Worm (Caenorhabditis elegans): ENCODE results near the gene aat-1.

Gene aat-1

ce11 chrIV:9632966-9633494 lies 31.5 kb upstream of the aat-1 start (continued):
- no peak for TF ChIP-seq mes-2 (tag; optimal IDR thresholded peaks at IDR 0.05; ENCODE audit: poor library complexity, severe bottlenecking)
- no peak for TF ChIP-seq aly-2 (tag; optimal IDR thresholded peaks at IDR 0.05)
- no peak for TF ChIP-seq ztf-11 (tag; optimal IDR thresholded peaks at IDR 0.05)
- no peak for TF ChIP-seq gei-8 (GFP tag; optimal IDR thresholded peaks at IDR 0.05)
- TF ChIP-seq ceh-82 (tag; optimal IDR thresholded peaks at IDR 0.05) = no peak
- no peak for TF ChIP-seq lin-1 (GFP tag; IDR thresholded peaks at IDR 0.05)
- TF ChIP-seq mdt-29 (GFP tag; IDR thresholded peaks at IDR 0.05) = no peak
- no peak for TF ChIP-seq nhr-41 (GFP tag; IDR thresholded peaks at IDR 0.05)
- TF ChIP-seq T26A8.4 (GFP tag; IDR thresholded peaks at IDR 0.05) = no peak
- no peak for TF ChIP-seq zfp-3 (GFP tag; conservative IDR thresholded peaks at IDR 0.05)
- TF ChIP-seq hlh-30 (tag; optimal IDR thresholded peaks at IDR 0.05; ENCODE audit: insufficient read depth) = peak; percentile 41
- peak; percentile 32 for TF ChIP-seq hlh-11 (tag; optimal IDR thresholded peaks at IDR 0.05)
- no peak for TF ChIP-seq set-16 (GFP tag; IDR thresholded peaks at IDR 0.05)
- TF ChIP-seq unc-62 (GFP tag; optimal IDR thresholded peaks at IDR 0.05 in 1 of 2) = peak in 1 of 2 experiments; percentile 9
- TF ChIP-seq unc-62 (tag; optimal IDR thresholded peaks at IDR 0.05) = no peak
- TF ChIP-seq snpc-1.2 (GFP tag; IDR thresholded peaks at IDR 0.05) = no peak
- no peak for TF ChIP-seq egl-43 (GFP tag; IDR thresholded peaks at IDR 0.05)
- no peak for TF ChIP-seq rbr-2 (tag; optimal IDR thresholded peaks at IDR 0.05)

ce11 chrIV:9632094-9632493 lies 30.6 kb upstream of the aat-1 start:
- TF ChIP-seq mxl-3 (GFP tag; optimal IDR thresholded peaks at IDR 0.05) (no peak), ama-1 (optimal IDR thresholded peaks at IDR 0.05) (no peak), dmd-6 (GFP tag; IDR thresholded peaks at IDR 0.05) (peak; percentile 8; the same call in 1 of the 2 replicates), aly-2 (tag; optimal IDR thresholded peaks at IDR 0.05) (no peak)

DNA sequence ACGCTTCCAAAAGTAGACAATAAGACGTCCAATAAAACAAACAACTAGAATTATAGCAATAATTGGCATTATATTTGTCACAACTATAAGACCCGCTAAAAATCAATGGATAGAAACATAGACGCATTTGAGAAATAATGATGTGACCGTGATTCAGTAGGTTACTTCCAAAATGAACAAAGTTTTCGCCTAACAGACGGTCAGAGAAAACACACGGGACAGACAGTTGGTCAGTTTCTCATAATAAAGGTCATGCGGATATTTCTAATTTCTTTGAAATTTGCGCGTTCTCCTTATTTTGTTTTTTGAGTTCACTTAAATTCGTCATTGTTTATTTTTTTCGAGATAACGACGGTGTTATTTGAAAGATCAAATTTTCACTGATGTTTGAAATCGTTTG lies 30.1 kb upstream of the aat-1 start:
- TF ChIP-seq unc-62 (GFP tag; optimal IDR thresholded peaks at IDR 0.05 in 1 of 2) (peak in 1 of 2 experiments; percentile 33), unc-62 (tag; optimal IDR thresholded peaks at IDR 0.05) (no peak), duxl-1 (tag; optimal IDR thresholded peaks at IDR 0.05; ENCODE audit: poor library complexity) (no peak), hlh-30 (tag; optimal IDR thresholded peaks at IDR 0.05; ENCODE audit: insufficient read depth) (peak; percentile 55)

ce11 chrIV:9627033-9627432 lies 25.5 kb upstream of the aat-1 start:
- peak; percentile 60 for TF ChIP-seq aha-1 (tag)
- TF ChIP-seq mes-2 (tag; optimal IDR thresholded peaks at IDR 0.05; ENCODE audit: poor library complexity, severe bottlenecking) = no peak
- TF ChIP-seq Y75B8A.6 (GFP tag; IDR thresholded peaks at IDR 0.05) = no peak
- TF ChIP-seq daf-16 (GFP tag; optimal IDR thresholded peaks at IDR 0.05) = no peak
- no peak for TF ChIP-seq daf-16 (tag; optimal IDR thresholded peaks at IDR 0.05)
- no peak for TF ChIP-seq Y48G9A.11 (GFP tag; IDR thresholded peaks at IDR 0.05)
- TF ChIP-seq ceh-82 (tag; optimal IDR thresholded peaks at IDR 0.05) = no peak

ce11 chrIV:9625829-9626228 lies 24.3 kb upstream of the aat-1 start:
- TF ChIP-seq hlh-11 (tag; optimal IDR thresholded peaks at IDR 0.05) (peak; percentile 27), mdl-1 (tag; optimal IDR thresholded peaks at IDR 0.05) (peak in 1 of 2 experiments; percentile 25), mep-1 (tag; optimal IDR thresholded peaks at IDR 0.05) (peak; percentile 20), dve-1 (tag; optimal IDR thresholded peaks at IDR 0.05; ENCODE audit: insufficient read depth) (peak; percentile 65), nhr-77 (tag; optimal IDR thresholded peaks at IDR 0.05) (peak; percentile 21), spr-1 (tag; optimal IDR thresholded peaks at IDR 0.05) (no peak), hif-1 (tag; optimal IDR thresholded peaks at IDR 0.05) (peak in 1 of 2 experiments; percentile 17), dmd-6 (GFP tag; IDR thresholded peaks at IDR 0.05) (peak; percentile 42; the same call in 1 of the 2 replicates), nhr-25 (tag; optimal IDR thresholded peaks at IDR 0.05; ENCODE audit: borderline replicate concordance, insufficient read depth) (no peak), ceh-32 (tag; optimal IDR thresholded peaks at IDR 0.05; ENCODE audit: poor library complexity) (no peak), Y48G9A.11 (GFP tag; IDR thresholded peaks at IDR 0.05) (no peak), hmg-1.1 (GFP tag; IDR thresholded peaks at IDR 0.05) (0 out of 2 replicates have a peak, but pooled peaks have one; percentile 22), arid-1 (GFP tag; conservative IDR thresholded peaks at IDR 0.05) (0 out of 2 replicates have a peak, but pooled peaks have one; percentile 13), nhr-28 (tag; optimal IDR thresholded peaks at IDR 0.05) (peak; percentile 52), hlh-30 (tag; optimal IDR thresholded peaks at IDR 0.05; ENCODE audit: insufficient read depth) (peak; percentile 68), ama-1 (optimal IDR thresholded peaks at IDR 0.05) (no peak)
